In genomic region chr3L:17613972-17614384, dm6 we compare ENCODE assay signal across 6 fruit fly cellular contexts.
A peak's percentile ranks its signal among the peaks of the same experiment; 100 is the strongest.
TF ChIP-seq lines count a peak whose summit lies in the region.

No protein-coding gene starts in this region.

- no peak for TF ChIP-seq CTCF in whole organism, embryonic (GFP tag; optimal IDR thresholded peaks at IDR 0.05; lab: Kevin White, UChicago)

TF ChIP-seq in whole organism, 6 proteins besides CTCF, POLR2A, EP300 and RAD21:
- peak in 1 of 2 experiments; percentile 50 for TF ChIP-seq EcR (GFP tag; optimal IDR thresholded peaks at IDR 0.05; lab: Kevin White, UChicago)
- peak; percentile 28 for TF ChIP-seq Dll (optimal IDR thresholded peaks at IDR 0.05; lab: Kevin White, UChicago)
- TF ChIP-seq CG8478 (optimal IDR thresholded peaks at IDR 0.05; lab: Kevin White, UChicago): no peak

TF ChIP-seq in whole organism, adult, 20 proteins besides CTCF, POLR2A, EP300 and RAD21:
- TF ChIP-seq bab1 (GFP tag; optimal IDR thresholded peaks at IDR 0.05; lab: Kevin White, UChicago) (no peak), kay (GFP tag; lab: Kevin White, UChicago; ENCODE audit: borderline replicate concordance) (no peak), tj (GFP tag; optimal IDR thresholded peaks at IDR 0.05; lab: Kevin White, UChicago) (peak; percentile 68)

TF ChIP-seq in whole organism, embryonic, 481 proteins besides CTCF, POLR2A, EP300 and RAD21 (continues in another document):
- TF ChIP-seq ftz-f1 (GFP tag; optimal IDR thresholded peaks at IDR 0.05; lab: Kevin White, UChicago): peak; percentile 98
- TF ChIP-seq Trl (optimal IDR thresholded peaks at IDR 0.05; lab: Kevin White, UChicago): peak; percentile 45 to 79
- no peak for TF ChIP-seq Trl (GFP tag; optimal IDR thresholded peaks at IDR 0.05; lab: Kevin White, UChicago)
- no peak for TF ChIP-seq odd (GFP tag; optimal IDR thresholded peaks at IDR 0.05; lab: Kevin White, UChicago)
- peak; percentile 62 for TF ChIP-seq CG12769 (tag; optimal IDR thresholded peaks at IDR 0.05; lab: Kevin White, UChicago)
- TF ChIP-seq sug (tag; optimal IDR thresholded peaks at IDR 0.05; lab: Kevin White, UChicago): peak; percentile 62
- peak; percentile 47; the same call in 3 of the 4 replicates for TF ChIP-seq Dll (GFP tag; IDR thresholded peaks at IDR 0.05; lab: Robert Waterston, UW; ENCODE audit: partially characterized antibody)
- peak; percentile 26 for TF ChIP-seq BEAF-32 (GFP tag; optimal IDR thresholded peaks at IDR 0.05; lab: Kevin White, UChicago)
- TF ChIP-seq Bdp1 (GFP tag; optimal IDR thresholded peaks at IDR 0.05; lab: Kevin White, UChicago): no peak
- TF ChIP-seq rib (GFP tag; IDR thresholded peaks at IDR 0.05; lab: Robert Waterston, UW): peak; percentile 71
- TF ChIP-seq CG1602 (GFP tag; optimal IDR thresholded peaks at IDR 0.05; lab: Kevin White, UChicago): no peak
- TF ChIP-seq Scr (GFP tag; IDR thresholded peaks at IDR 0.05; lab: Robert Waterston, UW; ENCODE audit: partially characterized antibody): peak; percentile 37; the same call in 1 of the 2 replicates
- TF ChIP-seq zen2 (GFP tag; IDR thresholded peaks at IDR 0.05; lab: Robert Waterston, UW; ENCODE audit: partially characterized antibody): peak; percentile 44; the same call in 1 of the 3 replicates
- TF ChIP-seq sqz (GFP tag; optimal IDR thresholded peaks at IDR 0.05; lab: Kevin White, UChicago): peak; percentile 75
- TF ChIP-seq sna (GFP tag; IDR thresholded peaks at IDR 0.05; lab: Robert Waterston, UW; ENCODE audit: partially characterized antibody): 0 out of 2 replicates have a peak, but pooled peaks have one; percentile 32
- peak; percentile 54; the same call in 1 of the 2 replicates for TF ChIP-seq bbx (GFP tag; IDR thresholded peaks at IDR 0.05; lab: Robert Waterston, UW; ENCODE audit: partially characterized antibody)
- peak; percentile 58; the same call in 1 of the 2 replicates for TF ChIP-seq CG13287 (GFP tag; IDR thresholded peaks at IDR 0.05; lab: Robert Waterston, UW; ENCODE audit: partially characterized antibody)

TF ChIP-seq in whole organism, prepupa, 60 proteins besides CTCF, POLR2A, EP300 and RAD21:
- TF ChIP-seq svp (GFP tag; lab: Kevin White, UChicago): peak; percentile 80
- TF ChIP-seq Blimp-1 (GFP tag; optimal IDR thresholded peaks at IDR 0.05; lab: Kevin White, UChicago): no peak
- no peak for TF ChIP-seq salr (GFP tag; optimal IDR thresholded peaks at IDR 0.05; lab: Kevin White, UChicago)
- no peak for TF ChIP-seq ss (GFP tag; optimal IDR thresholded peaks at IDR 0.05; lab: Kevin White, UChicago)
- no peak for TF ChIP-seq acj6 (GFP tag; optimal IDR thresholded peaks at IDR 0.05; lab: Kevin White, UChicago)
- TF ChIP-seq spab (GFP tag; optimal IDR thresholded peaks at IDR 0.05; lab: Kevin White, UChicago): no peak
- peak; percentile 46 for TF ChIP-seq Eip75B (GFP tag; optimal IDR thresholded peaks at IDR 0.05; lab: Kevin White, UChicago)
- TF ChIP-seq fkh (GFP tag; optimal IDR thresholded peaks at IDR 0.05; lab: Kevin White, UChicago): no peak
- no peak for TF ChIP-seq Gug (GFP tag; IDR thresholded peaks at IDR 0.05; lab: Robert Waterston, UW)
- TF ChIP-seq CG8632 (GFP tag; optimal IDR thresholded peaks at IDR 0.05; lab: Kevin White, UChicago): no peak
- TF ChIP-seq cyc (GFP tag; optimal IDR thresholded peaks at IDR 0.05; lab: Kevin White, UChicago): no peak
- TF ChIP-seq Smox (GFP tag; optimal IDR thresholded peaks at IDR 0.05; lab: Kevin White, UChicago): no peak
- TF ChIP-seq vri (GFP tag; optimal IDR thresholded peaks at IDR 0.05; lab: Kevin White, UChicago): peak; percentile 52
- peak; percentile 51 for TF ChIP-seq CG6854 (GFP tag; optimal IDR thresholded peaks at IDR 0.05; lab: Kevin White, UChicago)
TF ChIP-seq in whole organism, prepupa: peak in this region for 4.

TF ChIP-seq in whole organism, pupa, 21 proteins besides CTCF, POLR2A, EP300 and RAD21:
- TF ChIP-seq Ets98B (GFP tag; IDR thresholded peaks at IDR 0.05; lab: Robert Waterston, UW) (no peak), CG9948 (tag; optimal IDR thresholded peaks at IDR 0.05; lab: Kevin White, UChicago) (no peak), CG14655 (GFP tag; optimal IDR thresholded peaks at IDR 0.05; lab: Kevin White, UChicago) (no peak), CG13204 (GFP tag; optimal IDR thresholded peaks at IDR 0.05; lab: Kevin White, UChicago) (no peak), CG8301 (tag; optimal IDR thresholded peaks at IDR 0.05; lab: Kevin White, UChicago) (no peak), rn (GFP tag; IDR thresholded peaks at IDR 0.05; lab: Robert Waterston, UW) (no peak), CG4496 (GFP tag; IDR thresholded peaks at IDR 0.05; lab: Robert Waterston, UW) (no peak), CG32121 (GFP tag; IDR thresholded peaks at IDR 0.05; lab: Robert Waterston, UW) (no peak), fd96Ca (GFP tag; IDR thresholded peaks at IDR 0.05; lab: Robert Waterston, UW) (0 out of 3 replicates have a peak, but pooled peaks have one; percentile 36), EcR (GFP tag; optimal IDR thresholded peaks at IDR 0.05; lab: Kevin White, UChicago) (peak; percentile 32), Pif1B (GFP tag; optimal IDR thresholded peaks at IDR 0.05; lab: Kevin White, UChicago) (no peak), gl (tag; optimal IDR thresholded peaks at IDR 0.05; lab: Kevin White, UChicago) (no peak), CG34367 (tag; optimal IDR thresholded peaks at IDR 0.05; lab: Kevin White, UChicago) (no peak), CG17806 (tag; optimal IDR thresholded peaks at IDR 0.05; lab: Kevin White, UChicago) (no peak), CG15710 (tag; optimal IDR thresholded peaks at IDR 0.05; lab: Kevin White, UChicago) (no peak)

TF ChIP-seq in whole organism, wandering third instar larva, 38 proteins besides CTCF, POLR2A, EP300 and RAD21:
- TF ChIP-seq N (GFP tag; optimal IDR thresholded peaks at IDR 0.05; lab: Kevin White, UChicago) (peak; percentile 24), Hr83 (GFP tag; optimal IDR thresholded peaks at IDR 0.05; lab: Kevin White, UChicago; ENCODE audit: poor library complexity, severe bottlenecking) (peak; percentile 24), CG9705 (GFP tag; optimal IDR thresholded peaks at IDR 0.05; lab: Kevin White, UChicago) (no peak), psq (GFP tag; optimal IDR thresholded peaks at IDR 0.05; lab: Kevin White, UChicago) (peak; percentile 28), Jra (GFP tag; optimal IDR thresholded peaks at IDR 0.05; lab: Kevin White, UChicago) (peak; percentile 74), CrebA (GFP tag; optimal IDR thresholded peaks at IDR 0.05; lab: Kevin White, UChicago; ENCODE audit: borderline replicate concordance) (peak; percentile 54), Rel (GFP tag; optimal IDR thresholded peaks at IDR 0.05; lab: Kevin White, UChicago) (no peak), Rel (tag; optimal IDR thresholded peaks at IDR 0.05; lab: Kevin White, UChicago) (peak; percentile 26), Abd-B (GFP tag; optimal IDR thresholded peaks at IDR 0.05; lab: Kevin White, UChicago) (no peak)
